Worm (Caenorhabditis elegans) whole organism, L3 larva: ENCODE results near the gene cyp-33D1.

Experiments
- ceh-82 ChIP-seq: fragments of 150-350 bp; optimal IDR thresholded peaks from 2 replicates; lab custom pipeline; 2014; ENCODE audit warnings: missing biosample characterization, missing genetic modification characterization
- ceh-9 ChIP-seq: sonication (generic microtip); optimal IDR thresholded peaks from 2 replicates; lab custom pipeline; 2018; ENCODE audit warnings: missing biosample characterization, missing genetic modification characterization
- eor-1 ChIP-seq, 2 experiments: fragments of 150-350 bp; optimal IDR thresholded peaks; 2 replicates each; lab custom pipeline; 2014 to 2018; ENCODE audit warnings: missing biosample characterization in 2 of 2, missing genetic modification characterization in 2 of 2
- hmg-11 ChIP-seq: sonication (generic microtip); optimal IDR thresholded peaks from 2 replicates; lab custom pipeline; 2016; ENCODE audit warnings: missing genetic modification characterization, missing compliant biosample characterization
- mml-1 ChIP-seq: fragments of 150-350 bp; sonication (generic microtip); optimal IDR thresholded peaks from 3 replicates; lab custom pipeline; 2014; ENCODE audit warnings: missing biosample characterization, missing genetic modification characterization
- nhr-28 ChIP-seq: fragments of 150-350 bp; optimal IDR thresholded peaks from 2 replicates; lab custom pipeline; 2014; ENCODE audit warnings: missing biosample characterization, missing genetic modification characterization
- pqm-1 ChIP-seq: fragments of 150-350 bp; optimal IDR thresholded peaks from 2 replicates; lab custom pipeline; 2017; ENCODE audit warnings: missing biosample characterization, missing genetic modification characterization, inconsistent platforms
- sea-2 ChIP-seq: fragments of 150-350 bp; sonication (generic microtip); optimal IDR thresholded peaks from 4 replicates; lab custom pipeline; 2014; ENCODE audit warnings: missing biosample characterization, missing genetic modification reagents, missing genetic modification characterization
- ztf-4 ChIP-seq: fragments of 150-350 bp; optimal IDR thresholded peaks from 2 replicates; lab custom pipeline; 2014; ENCODE audit warnings: missing biosample characterization, missing genetic modification characterization

- no peak for TF ChIP-seq eor-1 (tag; optimal IDR thresholded peaks at IDR 0.05; lab: Kevin White, UChicago)
- TF ChIP-seq ceh-82 (tag; lab: Kevin White, UChicago), result no peak
- no peak for TF ChIP-seq mml-1 (tag; lab: Kevin White, UChicago)
- no peak for TF ChIP-seq ztf-4
- no peak for TF ChIP-seq nhr-28 (tag; lab: Kevin White, UChicago)
- TF ChIP-seq ceh-9 (tag; lab: Kevin White, UChicago), result no peak
- TF ChIP-seq hmg-11 (tag; lab: Kevin White, UChicago), result no peak
- TF ChIP-seq sea-2 (GFP tag; lab: Kevin White, UChicago), result no peak
- TF ChIP-seq pqm-1 (tag; lab: Kevin White, UChicago), result no peak
Observed at ce11 chrV:16183357-16183756, 7.7 kb upstream of the cyp-33D1 start, which contains the start of gene srz-14.
